Worm (Caenorhabditis elegans) whole organism, young adult: ENCODE data around the gene Y76B12C.4.

ENCODE experiments used
- B0019.2 ChIP-seq: fragments of 200-800 bp; sonication (Bioruptor generic); conservative IDR thresholded peaks from 2 replicates; pipeline ENCODE4 v1.3.6; 2022; ENCODE audit warnings: missing genetic modification reagents, missing genetic modification characterization, missing compliant biosample characterization
- F49E8.2 ChIP-seq: sonication (generic microtip); optimal IDR thresholded peaks from 3 replicates; lab custom pipeline; 2017; ENCODE audit warnings: missing genetic modification characterization, mild to moderate bottlenecking, missing compliant biosample characterization, antibody characterized with exemption, moderate library complexity; ENCODE audit not compliant: insufficient read depth
- bed-1 ChIP-seq: fragments of 200-800 bp; sonication (Bioruptor generic); IDR thresholded peaks from 2 replicates; pipeline ENCODE4 v1.3.6; 2022; ENCODE audit warnings: missing genetic modification reagents, missing genetic modification characterization, missing compliant biosample characterization
- efl-1 ChIP-seq: fragments of 150-350 bp; optimal IDR thresholded peaks from 2 replicates; lab custom pipeline; 2014; ENCODE audit warnings: missing biosample characterization, missing genetic modification reagents, missing genetic modification characterization
- ekl-4 ChIP-seq: fragments of 200-800 bp; sonication (Bioruptor generic); IDR thresholded peaks from 2 replicates; pipeline ENCODE4 v1.3.6; 2022; ENCODE audit warnings: missing genetic modification reagents, missing genetic modification characterization, missing compliant biosample characterization
- ets-4 ChIP-seq: fragments of 200-800 bp; sonication (Bioruptor generic); optimal IDR thresholded peaks from 2 replicates; lab custom pipeline; 2018; ENCODE audit warnings: mild to moderate bottlenecking, missing genetic modification characterization, missing compliant biosample characterization
- fkh-3 ChIP-seq: sonication (generic microtip); optimal IDR thresholded peaks from 2 replicates; lab custom pipeline; 2016; ENCODE audit warnings: mild to moderate bottlenecking, missing genetic modification characterization, missing compliant biosample characterization
- lin-35 ChIP-seq, 3 experiments: fragments of 150-350 bp in 2 of 3; sonication (generic microtip) in 1 of 3; optimal IDR thresholded peaks; 2 replicates each; lab custom pipeline; 2014 to 2018; ENCODE audit warnings: missing biosample characterization in 3 of 3, missing genetic modification characterization in 3 of 3, missing genetic modification reagents in 3 of 3
- pbrm-1 ChIP-seq: fragments of 200-800 bp; sonication (Bioruptor generic); IDR thresholded peaks from 2 replicates; pipeline ENCODE4 v1.3.6; 2022; ENCODE audit warnings: missing genetic modification reagents, missing genetic modification characterization, missing compliant biosample characterization

DNA sequence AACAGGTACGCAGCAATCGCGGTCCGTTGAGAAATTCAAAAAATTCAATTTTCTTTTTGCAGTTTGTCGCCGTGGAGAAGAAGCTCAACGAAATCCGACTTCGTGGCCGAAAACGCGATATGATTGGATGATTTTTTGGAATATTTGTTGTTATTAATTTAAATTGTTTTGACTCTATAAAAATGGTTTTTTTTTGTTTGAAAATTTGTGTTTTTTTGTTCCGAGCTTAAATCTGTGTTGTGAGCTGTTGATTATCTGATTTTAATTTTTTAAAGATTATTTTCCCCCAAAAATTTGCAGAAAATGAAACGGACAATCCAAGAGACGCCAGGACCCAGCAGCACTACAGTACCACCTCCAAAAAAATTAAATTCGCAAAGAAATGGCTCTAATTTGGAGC lies 12.6 kb downstream of the Y76B12C.4 start, which contains the start of gene tdpo-1:
- TF ChIP-seq efl-1 (no peak), bed-1 (no peak), lin-35 (GFP tag; optimal IDR thresholded peaks at IDR 0.05; lab: Kevin White, UChicago) (no peak), ets-4 (no peak), F49E8.2 (tag; lab: Kevin White, UChicago) (no peak), B0019.2 (no peak), ekl-4 (GFP tag; lab: Robert Waterston, UW) (no peak), pbrm-1 (GFP tag; lab: Robert Waterston, UW) (no peak), fkh-3 (tag; lab: Kevin White, UChicago) (no peak)
